Worm (Caenorhabditis elegans): ENCODE measurements around the gene pgp-13.

pgp-13 gene

ce11 chrX:12792554-12792953, 54.0 kb downstream of the pgp-13 start, which contains the start of gene abf-5:
Gene abf-5, plus strand, starts transcription at chrX:12792854.
- no peak for TF ChIP-seq ztf-23 (GFP tag; IDR thresholded peaks at IDR 0.05)
- TF ChIP-seq klf-2 (GFP tag; conservative IDR thresholded peaks at IDR 0.05): no peak
- no peak for TF ChIP-seq ztf-29 (GFP tag; IDR thresholded peaks at IDR 0.05)
- no peak for TF ChIP-seq flt-1 (GFP tag; IDR thresholded peaks at IDR 0.05)
- no peak for TF ChIP-seq ref-1 (GFP tag; conservative IDR thresholded peaks at IDR 0.05)
- TF ChIP-seq med-1 (GFP tag; optimal IDR thresholded peaks at IDR 0.05; ENCODE audit: insufficient read depth): no peak
- no peak for TF ChIP-seq T22C8.4 (GFP tag; IDR thresholded peaks at IDR 0.05)
- TF ChIP-seq cog-1 (tag; optimal IDR thresholded peaks at IDR 0.05): no peak
- no peak for TF ChIP-seq tab-1 (GFP tag; IDR thresholded peaks at IDR 0.05)

- TF ChIP-seq med-1 (GFP tag; optimal IDR thresholded peaks at IDR 0.05; ENCODE audit: insufficient read depth) (no peak), T22C8.4 (GFP tag; IDR thresholded peaks at IDR 0.05) (no peak), flt-1 (GFP tag; IDR thresholded peaks at IDR 0.05) (no peak), ztf-23 (GFP tag; IDR thresholded peaks at IDR 0.05) (no peak), ref-1 (GFP tag; conservative IDR thresholded peaks at IDR 0.05) (no peak), klf-2 (GFP tag; conservative IDR thresholded peaks at IDR 0.05) (no peak), ztf-29 (GFP tag; IDR thresholded peaks at IDR 0.05) (no peak), cog-1 (tag; optimal IDR thresholded peaks at IDR 0.05) (no peak), tab-1 (GFP tag; IDR thresholded peaks at IDR 0.05) (no peak)
These were observed 54.5 kb downstream of the pgp-13 start for ce11 chrX:12793075-12793474.
